Fruit fly (Drosophila melanogaster) whole organism, embryonic: Measurements from ENCODE around the gene meso18E.
A peak's percentile ranks its signal among the peaks of the same experiment; 100 is the strongest.

Source experiments
- Atf-2 ChIP-seq: fragments of 200-800 bp; sonication (Bioruptor generic); optimal IDR thresholded peaks from 2 replicates; lab custom pipeline; 2016; ENCODE audit warnings: missing biosample characterization, missing genetic modification characterization
- B-H1 ChIP-seq: fragments of 200-800 bp; sonication (Bioruptor generic); IDR thresholded peaks from 3 replicates; pipeline ENCODE4 v1.3.6; 2022; ENCODE audit warnings: missing biosample characterization, missing genetic modification characterization
- CG10366 ChIP-seq: fragments of 200-800 bp; sonication (Bioruptor generic); IDR thresholded peaks from 2 replicates; pipeline ENCODE4 v1.3.6; 2022; ENCODE audit warnings: missing biosample characterization, missing genetic modification characterization
- CG10431 ChIP-seq: fragments of 200-800 bp; sonication (Bioruptor generic); optimal IDR thresholded peaks from 3 replicates; lab custom pipeline; 2018; ENCODE audit warnings: missing biosample characterization, mild to moderate bottlenecking, missing genetic modification characterization
- CG10462 ChIP-seq: fragments of 200-800 bp; sonication (Bioruptor generic); optimal IDR thresholded peaks from 2 replicates; lab custom pipeline; 2016; ENCODE audit warnings: missing biosample characterization, missing genetic modification characterization
- CG10979 ChIP-seq: fragments of 200-800 bp; sonication (Bioruptor generic); optimal IDR thresholded peaks from 2 replicates; lab custom pipeline; 2018; ENCODE audit warnings: missing biosample characterization, mild to moderate bottlenecking, missing genetic modification characterization, moderate library complexity
- CG11085 ChIP-seq: fragments of 200-800 bp; sonication (Bioruptor generic); IDR thresholded peaks from 2 replicates; pipeline ENCODE4 v1.3.6; 2022; ENCODE audit warnings: missing biosample characterization, missing genetic modification characterization
- CG11398 ChIP-seq: fragments of 200-800 bp; sonication (Bioruptor generic); optimal IDR thresholded peaks from 2 replicates; lab custom pipeline; 2016; ENCODE audit warnings: missing biosample characterization, missing genetic modification characterization
- CG12219 ChIP-seq: fragments of 200-800 bp; sonication (Bioruptor generic); optimal IDR thresholded peaks from 3 replicates; lab custom pipeline; 2018; ENCODE audit warnings: missing biosample characterization, mild to moderate bottlenecking, missing genetic modification characterization
- CG13894 ChIP-seq: fragments of 200-800 bp; sonication (Bioruptor generic); optimal IDR thresholded peaks from 3 replicates; lab custom pipeline; 2018; ENCODE audit warnings: missing biosample characterization, mild to moderate bottlenecking, missing genetic modification characterization, moderate library complexity
- CG15601 ChIP-seq: fragments of 200-800 bp; sonication (Bioruptor generic); optimal IDR thresholded peaks from 3 replicates; lab custom pipeline; 2019; ENCODE audit warnings: missing biosample characterization, mild to moderate bottlenecking, missing genetic modification characterization, moderate library complexity
- CG1792 ChIP-seq: fragments of 200-800 bp; sonication (Bioruptor generic); optimal IDR thresholded peaks from 2 replicates; lab custom pipeline; 2016; ENCODE audit warnings: missing biosample characterization, missing genetic modification characterization
- CG2712 ChIP-seq: fragments of 200-800 bp; optimal IDR thresholded peaks from 3 replicates; lab custom pipeline; 2019; ENCODE audit warnings: missing biosample characterization, mild to moderate bottlenecking, missing genetic modification characterization, moderate library complexity
- CG32532 ChIP-seq: fragments of 200-800 bp; sonication (Bioruptor generic); IDR thresholded peaks from 2 replicates; pipeline ENCODE4 v1.3.6; 2022; ENCODE audit warnings: missing biosample characterization, missing genetic modification characterization
- CG42726 ChIP-seq: fragments of 200-800 bp; sonication (Bioruptor generic); IDR thresholded peaks from 2 replicates; pipeline ENCODE4 v1.3.6; 2022; ENCODE audit warnings: missing biosample characterization, missing genetic modification characterization; ENCODE audit not compliant: partially characterized antibody
- CG4328 ChIP-seq: fragments of 200-800 bp; sonication (Bioruptor generic); optimal IDR thresholded peaks from 3 replicates; lab custom pipeline; 2017; ENCODE audit warnings: missing biosample characterization, missing genetic modification reagents, missing genetic modification characterization
- CG6765 ChIP-seq: fragments of 200-800 bp; sonication (Bioruptor generic); optimal IDR thresholded peaks from 3 replicates; lab custom pipeline; 2017; ENCODE audit warnings: missing biosample characterization, mild to moderate bottlenecking, missing genetic modification characterization
- CG6791 ChIP-seq: fragments of 200-800 bp; sonication (Bioruptor generic); IDR thresholded peaks from 3 replicates; pipeline ENCODE4 v1.3.6; 2022; ENCODE audit warnings: missing biosample characterization, missing genetic modification characterization; ENCODE audit not compliant: partially characterized antibody
- CG6854 ChIP-seq: fragments of 200-800 bp; sonication (Bioruptor generic); optimal IDR thresholded peaks from 3 replicates; lab custom pipeline; 2017; ENCODE audit warnings: missing biosample characterization, mild to moderate bottlenecking, missing genetic modification characterization
- CG7556 ChIP-seq: fragments of 200-800 bp; sonication (Bioruptor generic); optimal IDR thresholded peaks from 2 replicates; lab custom pipeline; 2017; ENCODE audit warnings: missing biosample characterization, mild to moderate bottlenecking, missing genetic modification characterization
- CG8478 ChIP-seq: fragments of >200 bp; optimal IDR thresholded peaks from 2 replicates; lab custom pipeline; 2018
- CG9215 ChIP-seq: fragments of 200-800 bp; sonication (Bioruptor generic); IDR thresholded peaks from 2 replicates; pipeline ENCODE4 v1.3.6; 2022; ENCODE audit warnings: missing biosample characterization, missing genetic modification characterization
- CrebB ChIP-seq: fragments of 200-800 bp; sonication (Bioruptor generic); optimal IDR thresholded peaks from 3 replicates; lab custom pipeline; 2018; ENCODE audit warnings: missing biosample characterization, mild to moderate bottlenecking, missing genetic modification characterization
- Doc2 ChIP-seq: fragments of 200-800 bp; sonication (Bioruptor generic); IDR thresholded peaks from 2 replicates; pipeline ENCODE4 v1.3.6; 2022; ENCODE audit warnings: missing biosample characterization, missing genetic modification characterization
- Dref ChIP-seq: fragments of 200-800 bp; sonication (Bioruptor generic); IDR thresholded peaks from 2 replicates; pipeline ENCODE4 v1.3.6; 2022; ENCODE audit warnings: missing biosample characterization, missing genetic modification characterization
- Elba2 ChIP-seq: fragments of 200-800 bp; sonication (Bioruptor generic); optimal IDR thresholded peaks from 3 replicates; lab custom pipeline; 2016; ENCODE audit warnings: missing biosample characterization, missing genetic modification characterization
- H15 ChIP-seq: fragments of 200-800 bp; sonication (Bioruptor generic); IDR thresholded peaks from 3 replicates; pipeline ENCODE4 v1.3.6; 2022; ENCODE audit warnings: missing biosample characterization, missing genetic modification characterization
- Hey ChIP-seq: fragments of 200-800 bp; sonication (Bioruptor generic); optimal IDR thresholded peaks from 3 replicates; lab custom pipeline; 2018; ENCODE audit warnings: missing biosample characterization, mild to moderate bottlenecking, missing genetic modification characterization
- MTF-1 ChIP-seq: fragments of 200-800 bp; sonication (Bioruptor generic); optimal IDR thresholded peaks from 2 replicates; lab custom pipeline; 2018; ENCODE audit warnings: missing biosample characterization, mild to moderate bottlenecking, missing genetic modification characterization, borderline replicate concordance
- Opbp ChIP-seq: fragments of 200-800 bp; sonication (Bioruptor generic); IDR thresholded peaks from 3 replicates; pipeline ENCODE4 v1.3.6; 2022; ENCODE audit warnings: missing biosample characterization, missing genetic modification characterization; ENCODE audit not compliant: partially characterized antibody
- Scr ChIP-seq: fragments of 200-800 bp; sonication (Bioruptor generic); IDR thresholded peaks from 2 replicates; pipeline ENCODE4 v1.3.6; 2022; ENCODE audit warnings: missing biosample characterization, missing genetic modification characterization; ENCODE audit not compliant: partially characterized antibody
- Sin3A ChIP-seq: fragments of >200 bp; optimal IDR thresholded peaks from 2 replicates; lab custom pipeline; 2018
- Trl ChIP-seq, 3 experiments: fragments of >200 bp in 2 of 3; fragments of 200-800 bp in 1 of 3; sonication (Bioruptor generic) in 1 of 3; optimal IDR thresholded peaks; 2 replicates in 1 of 3; 3 replicates in 2 of 3; lab custom pipeline; 2016 to 2017; ENCODE audit warnings: missing biosample characterization in 1 of 3, missing genetic modification characterization in 1 of 3
- abd-A ChIP-seq: fragments of 200-800 bp; sonication (Bioruptor generic); optimal IDR thresholded peaks from 3 replicates; lab custom pipeline; 2019; ENCODE audit warnings: missing biosample characterization, mild to moderate bottlenecking, missing genetic modification characterization, moderate library complexity
- cas ChIP-seq: fragments of 200-800 bp; sonication (Bioruptor generic); IDR thresholded peaks from 2 replicates; pipeline ENCODE4 v1.3.6; 2022; ENCODE audit warnings: missing biosample characterization, missing genetic modification characterization
- crol ChIP-seq: fragments of 200-800 bp; sonication (Bioruptor generic); IDR thresholded peaks from 2 replicates; pipeline ENCODE4 v1.3.6; 2022; ENCODE audit warnings: missing biosample characterization, missing genetic modification characterization
- crp ChIP-seq, 2 experiments: fragments of 200-800 bp; sonication (Bioruptor generic); optimal IDR thresholded peaks; 2 replicates in 1 of 2; 3 replicates in 1 of 2; lab custom pipeline; 2017; ENCODE audit warnings: missing biosample characterization in 2 of 2, missing genetic modification characterization in 2 of 2, mild to moderate bottlenecking in 1 of 2, moderate library complexity in 1 of 2
- danr ChIP-seq: fragments of 200-800 bp; sonication (Bioruptor generic); IDR thresholded peaks from 2 replicates; pipeline ENCODE4 v1.3.6; 2022; ENCODE audit warnings: missing biosample characterization, missing genetic modification characterization
- fd96Cb ChIP-seq: fragments of 200-800 bp; sonication (Bioruptor generic); optimal IDR thresholded peaks from 2 replicates; lab custom pipeline; 2018; ENCODE audit warnings: missing biosample characterization, mild to moderate bottlenecking, missing genetic modification characterization, moderate library complexity
- jumu ChIP-seq: fragments of 200-800 bp; sonication (Bioruptor generic); optimal IDR thresholded peaks from 3 replicates; lab custom pipeline; 2016; ENCODE audit warnings: missing biosample characterization, missing genetic modification characterization
- kah ChIP-seq: fragments of 200-800 bp; sonication (Bioruptor generic); optimal IDR thresholded peaks from 2 replicates; lab custom pipeline; 2018; ENCODE audit warnings: missing biosample characterization, mild to moderate bottlenecking, missing genetic modification characterization
- lilli ChIP-seq: fragments of 200-800 bp; sonication (Bioruptor generic); optimal IDR thresholded peaks from 3 replicates; lab custom pipeline; 2016; ENCODE audit warnings: missing biosample characterization, missing genetic modification characterization
- pfk ChIP-seq: fragments of 200-800 bp; sonication (Bioruptor generic); optimal IDR thresholded peaks from 2 replicates; lab custom pipeline; 2018; ENCODE audit warnings: missing biosample characterization, mild to moderate bottlenecking, missing genetic modification characterization, moderate library complexity
- ranshi ChIP-seq: fragments of 200-800 bp; sonication (Bioruptor generic); IDR thresholded peaks from 2 replicates; pipeline ENCODE4 v1.3.6; 2022; ENCODE audit warnings: missing biosample characterization, missing genetic modification characterization
- ro ChIP-seq: fragments of 200-800 bp; sonication (Bioruptor generic); IDR thresholded peaks from 2 replicates; pipeline ENCODE4 v1.3.6; 2022; ENCODE audit warnings: missing biosample characterization, missing genetic modification characterization
- slou ChIP-seq: fragments of 200-800 bp; sonication (Bioruptor generic); optimal IDR thresholded peaks from 3 replicates; lab custom pipeline; 2016; ENCODE audit warnings: missing biosample characterization, missing genetic modification characterization
- so ChIP-seq: fragments of 200-800 bp; sonication (Bioruptor generic); IDR thresholded peaks from 3 replicates; pipeline ENCODE4 v1.3.6; 2022; ENCODE audit warnings: missing biosample characterization, missing genetic modification characterization
- sqz ChIP-seq: fragments of 200-800 bp; sonication (Bioruptor generic); optimal IDR thresholded peaks from 3 replicates; lab custom pipeline; 2018; ENCODE audit warnings: missing biosample characterization, mild to moderate bottlenecking, missing genetic modification characterization
- stwl ChIP-seq: fragments of 200-800 bp; sonication (Bioruptor generic); optimal IDR thresholded peaks from 3 replicates; lab custom pipeline; 2018; ENCODE audit warnings: missing biosample characterization, mild to moderate bottlenecking, missing genetic modification characterization, moderate library complexity
- trem ChIP-seq: fragments of 200-800 bp; optimal IDR thresholded peaks from 3 replicates; lab custom pipeline; 2019; ENCODE audit warnings: missing biosample characterization, mild to moderate bottlenecking, missing genetic modification characterization, moderate library complexity

Gene meso18E

dm6 chrX:19663196-19663858 is 49.5 kb downstream of the meso18E start (continued):
- peak in 1 of 2 experiments; percentile 43 for TF ChIP-seq Trl (optimal IDR thresholded peaks at IDR 0.05; lab: Kevin White, UChicago)
- TF ChIP-seq Trl (GFP tag; optimal IDR thresholded peaks at IDR 0.05; lab: Kevin White, UChicago): no peak
- TF ChIP-seq CG11398 (GFP tag; lab: Kevin White, UChicago): no peak
- TF ChIP-seq CG8478 (lab: Kevin White, UChicago): no peak
- TF ChIP-seq slou (GFP tag; lab: Kevin White, UChicago): no peak
- no peak for TF ChIP-seq Hey (tag; lab: Kevin White, UChicago)
- no peak for TF ChIP-seq abd-A (tag; lab: Kevin White, UChicago)
- no peak for TF ChIP-seq Elba2
- TF ChIP-seq kah (GFP tag; lab: Kevin White, UChicago): peak; percentile 12
- TF ChIP-seq CG11085: no peak
- TF ChIP-seq CG6854: peak; percentile 58
- TF ChIP-seq CG6765 (GFP tag; lab: Kevin White, UChicago): peak; percentile 42
- TF ChIP-seq CG4328 (GFP tag; lab: Kevin White, UChicago): peak; percentile 28
- TF ChIP-seq Scr (GFP tag; lab: Robert Waterston, UW): no peak
- TF ChIP-seq CG12219 (GFP tag; lab: Kevin White, UChicago): no peak
- TF ChIP-seq Dref (GFP tag; lab: Robert Waterston, UW): no peak
- TF ChIP-seq CG10979 (tag; lab: Kevin White, UChicago): peak; percentile 64
- peak; percentile 17 for TF ChIP-seq trem (tag; lab: Kevin White, UChicago)
- TF ChIP-seq jumu (GFP tag; lab: Kevin White, UChicago): no peak
- no peak for TF ChIP-seq danr
- no peak for TF ChIP-seq Atf-2 (GFP tag; lab: Kevin White, UChicago)
- peak; percentile 85 for TF ChIP-seq CG7556 (GFP tag; lab: Kevin White, UChicago)
- TF ChIP-seq CG1792: no peak
- TF ChIP-seq CG32532 (GFP tag; lab: Robert Waterston, UW): no peak; the same call in 1 of the 2 replicates
- no peak for TF ChIP-seq CG15601 (tag; lab: Kevin White, UChicago)
- TF ChIP-seq CrebB (tag; lab: Kevin White, UChicago): no peak
- TF ChIP-seq lilli (GFP tag; lab: Kevin White, UChicago): peak; percentile 51
- TF ChIP-seq CG10462 (GFP tag; lab: Kevin White, UChicago): no peak
- peak; percentile 58 for TF ChIP-seq CG2712
- TF ChIP-seq H15 (GFP tag; lab: Robert Waterston, UW): no peak
- TF ChIP-seq crp (GFP tag; optimal IDR thresholded peaks at IDR 0.05; lab: Kevin White, UChicago): peak in 1 of 2 experiments; percentile 1
- no peak for TF ChIP-seq CG10431 (GFP tag; lab: Kevin White, UChicago)
- no peak for TF ChIP-seq sqz (GFP tag; lab: Kevin White, UChicago)
- TF ChIP-seq ranshi (GFP tag; lab: Robert Waterston, UW): 0 out of 2 replicates have a peak, but pooled peaks have one; percentile 28
- TF ChIP-seq CG9215 (GFP tag; lab: Robert Waterston, UW): 0 out of 2 replicates have a peak, but pooled peaks have one; percentile 6
- no peak for TF ChIP-seq MTF-1 (GFP tag; lab: Kevin White, UChicago)
- TF ChIP-seq crol (GFP tag; lab: Robert Waterston, UW): no peak
- no peak for TF ChIP-seq pfk
- no peak for TF ChIP-seq so (GFP tag; lab: Robert Waterston, UW)
- TF ChIP-seq fd96Cb: peak; percentile 37
- no peak for TF ChIP-seq cas (GFP tag; lab: Robert Waterston, UW)
- TF ChIP-seq Opbp (GFP tag; lab: Robert Waterston, UW): no peak
- TF ChIP-seq CG6791 (GFP tag; lab: Robert Waterston, UW): no peak
- no peak; the same call in 1 of the 2 replicates for TF ChIP-seq CG10366 (GFP tag; lab: Robert Waterston, UW)
- TF ChIP-seq Doc2: no peak
- TF ChIP-seq CG42726 (GFP tag; lab: Robert Waterston, UW): no peak
- no peak for TF ChIP-seq ro (GFP tag; lab: Robert Waterston, UW)
- TF ChIP-seq stwl: no peak
- no peak for TF ChIP-seq Sin3A (lab: Kevin White, UChicago)
- no peak; the same call in 2 of the 3 replicates for TF ChIP-seq B-H1
- no peak for TF ChIP-seq CG13894 (tag; lab: Kevin White, UChicago)
